Worm (Caenorhabditis elegans): Measurements from ENCODE around the gene unc-85.

DNA sequence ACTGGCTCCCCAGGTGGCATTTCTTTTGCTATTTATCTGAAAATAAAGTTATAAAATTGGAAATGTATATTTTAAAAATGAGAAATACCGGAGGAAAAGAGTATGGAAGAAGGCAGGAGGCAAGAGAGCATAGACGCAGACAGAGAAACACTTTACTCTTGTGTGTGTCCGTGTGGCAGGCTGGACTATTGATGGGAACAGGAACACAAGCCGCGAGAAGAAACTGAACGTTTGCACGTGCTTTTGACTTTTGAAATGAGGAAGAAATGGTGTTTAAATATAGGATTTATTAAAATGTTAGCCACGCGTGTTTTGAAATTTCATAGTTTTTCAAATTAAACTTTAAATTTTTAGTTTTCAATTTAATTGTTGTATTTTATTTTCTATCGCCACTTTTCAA is 24.3 kb downstream of the unc-85 start, which contains the start of gene F10G7.10:
- TF ChIP-seq hnd-1 (tag; optimal IDR thresholded peaks at IDR 0.05) (no peak), tra-4 (tag; optimal IDR thresholded peaks at IDR 0.05) (no peak), hmg-4 (GFP tag; optimal IDR thresholded peaks at IDR 0.05) (no peak)
